Worm (Caenorhabditis elegans): ENCODE results near the gene F35H10.3.
A peak's percentile ranks its signal among the peaks of the same experiment; 100 is the strongest.

F35H10.3 gene

DNA sequence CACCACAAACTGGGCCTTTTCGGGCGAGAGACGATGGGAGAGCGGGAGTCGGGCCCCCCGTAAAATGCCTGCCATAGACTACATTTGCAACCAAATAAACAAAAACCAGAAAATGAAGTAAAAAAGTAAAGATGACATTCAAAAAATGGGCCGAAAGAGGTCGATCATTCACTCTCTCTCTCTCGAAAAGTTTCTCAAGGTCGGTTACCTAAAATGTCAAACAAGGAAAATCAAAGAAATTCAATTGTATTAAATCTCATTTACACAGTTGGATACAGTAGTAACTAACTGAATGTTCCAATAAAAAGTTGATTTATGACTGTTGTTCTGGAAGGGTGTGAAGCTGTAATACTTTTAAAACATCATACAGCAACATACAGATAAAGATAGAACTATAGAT is 7.0 kb upstream of the F35H10.3 start:
- no peak for TF ChIP-seq hlh-8 (tag; optimal IDR thresholded peaks at IDR 0.05)

DNA sequence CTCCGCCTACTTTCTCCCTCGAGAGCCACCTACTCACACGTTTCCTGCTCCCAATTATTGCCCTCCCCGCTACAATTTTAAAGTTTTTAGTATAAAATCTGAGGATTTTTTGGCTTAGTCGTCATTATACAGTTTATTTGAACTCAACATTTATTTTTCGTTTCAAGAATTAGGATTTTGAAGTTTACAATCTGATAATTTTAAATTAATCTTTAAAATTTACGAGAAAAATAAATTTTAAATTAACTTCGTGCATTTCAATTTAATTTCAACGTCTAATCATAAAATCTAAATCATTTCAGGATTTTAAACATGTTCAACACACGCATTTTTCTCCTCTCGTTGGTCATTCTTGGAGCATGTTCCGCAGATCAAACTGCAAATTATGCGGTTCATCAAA is 3.1 kb downstream of the F35H10.3 start, which contains the start of gene F35H10.2:
F35H10.2 (plus strand) TSS at position 301 of the 400 bp plus-strand sequence.
- TF ChIP-seq odd-2 (tag; optimal IDR thresholded peaks at IDR 0.05) (no peak), ceh-6 (GFP tag; optimal IDR thresholded peaks at IDR 0.05) (no peak), lim-6 (tag; optimal IDR thresholded peaks at IDR 0.05) (no peak), tbx-2 (tag; optimal IDR thresholded peaks at IDR 0.05) (no peak), hlh-15 (tag; optimal IDR thresholded peaks at IDR 0.05) (no peak), pqm-1 (tag; optimal IDR thresholded peaks at IDR 0.05) (no peak), ama-1 (optimal IDR thresholded peaks at IDR 0.05) (no peak), K09A11.1 (tag; optimal IDR thresholded peaks at IDR 0.05; ENCODE audit: insufficient read depth) (no peak), C38D4.7 (GFP tag; optimal IDR thresholded peaks at IDR 0.05) (no peak), pha-4 (tag; optimal IDR thresholded peaks at IDR 0.05) (no peak), hlh-30 (tag; optimal IDR thresholded peaks at IDR 0.05; ENCODE audit: insufficient read depth) (no peak), nfya-1 (tag; optimal IDR thresholded peaks at IDR 0.05) (no peak), ceh-34 (tag; optimal IDR thresholded peaks at IDR 0.05) (no peak), ceh-48 (tag; optimal IDR thresholded peaks at IDR 0.05) (no peak), F13H6.1 (tag; optimal IDR thresholded peaks at IDR 0.05) (no peak), T23F11.4 (GFP tag; optimal IDR thresholded peaks at IDR 0.05) (no peak), C08G9.2 (tag; optimal IDR thresholded peaks at IDR 0.05) (no peak), gmeb-2 (tag; optimal IDR thresholded peaks at IDR 0.05) (no peak)

DNA sequence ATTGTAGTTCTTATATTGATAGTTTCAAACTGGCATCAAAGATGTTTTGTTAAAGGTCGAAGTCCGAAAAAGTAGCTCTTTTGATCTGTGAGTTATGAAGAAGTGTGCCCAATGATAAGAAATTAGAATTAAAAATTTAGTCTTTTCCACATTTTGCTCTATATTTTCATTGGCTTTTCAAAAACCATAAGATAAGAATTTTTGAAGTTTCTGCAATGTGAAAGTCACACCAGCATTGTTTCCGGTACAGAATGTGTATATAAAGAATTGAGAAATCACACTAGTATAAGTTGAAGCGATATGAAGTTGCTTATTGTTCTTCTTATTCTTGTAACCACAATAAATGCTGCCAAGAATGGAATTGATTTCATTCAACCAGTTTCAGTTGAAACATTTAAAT is 6.8 kb downstream of the F35H10.3 start, which contains the start of gene lys-10:
lys-10 (plus strand) TSS at position 301 of the 400 bp plus-strand sequence.
- no peak for TF ChIP-seq zip-5 (tag; optimal IDR thresholded peaks at IDR 0.05)
- no peak for TF ChIP-seq ets-4 (tag; optimal IDR thresholded peaks at IDR 0.05)
- no peak for TF ChIP-seq ceh-31 (tag; optimal IDR thresholded peaks at IDR 0.05)
- TF ChIP-seq ahr-1 (tag; optimal IDR thresholded peaks at IDR 0.05): no peak
- no peak for TF ChIP-seq eyg-1 (tag; optimal IDR thresholded peaks at IDR 0.05)
- TF ChIP-seq ama-1 (optimal IDR thresholded peaks at IDR 0.05): no peak
- no peak for TF ChIP-seq Y22D7AL.16 (tag; optimal IDR thresholded peaks at IDR 0.05)
- TF ChIP-seq ceh-34 (tag; optimal IDR thresholded peaks at IDR 0.05): no peak
- no peak for TF ChIP-seq pha-4 (tag; optimal IDR thresholded peaks at IDR 0.05)
- no peak for TF ChIP-seq T23F11.4 (GFP tag; optimal IDR thresholded peaks at IDR 0.05)
- no peak for TF ChIP-seq K02D7.2 (tag; optimal IDR thresholded peaks at IDR 0.05)
- no peak for TF ChIP-seq C38D4.7 (GFP tag; optimal IDR thresholded peaks at IDR 0.05)
- no peak for TF ChIP-seq fkh-6 (tag; optimal IDR thresholded peaks at IDR 0.05)
- TF ChIP-seq ceh-22 (tag; optimal IDR thresholded peaks at IDR 0.05): no peak
- no peak for TF ChIP-seq ceh-9 (tag; optimal IDR thresholded peaks at IDR 0.05)
- no peak for TF ChIP-seq ttx-3 (tag; optimal IDR thresholded peaks at IDR 0.05)
- TF ChIP-seq lin-11 (tag; optimal IDR thresholded peaks at IDR 0.05): no peak

DNA sequence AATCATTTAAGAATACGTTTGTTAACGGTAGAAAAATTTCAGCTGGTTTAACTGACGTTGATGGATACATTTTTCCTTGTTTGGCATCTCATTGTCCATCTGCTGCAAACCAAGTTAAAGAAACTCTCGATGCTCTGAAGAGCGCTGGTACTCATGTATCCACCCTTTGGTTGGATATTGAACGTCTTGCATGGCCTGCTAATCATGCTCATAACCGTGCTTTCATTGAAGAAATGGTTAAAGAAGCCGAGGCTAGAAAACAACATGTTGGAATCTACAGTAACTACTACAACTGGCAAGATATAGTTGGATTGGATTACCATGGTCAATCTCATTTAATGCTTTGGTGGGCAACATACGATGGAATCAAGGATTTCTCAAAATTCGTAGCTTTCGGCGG is 7.3 kb downstream of the F35H10.3 start:
- TF ChIP-seq sox-4 (tag; optimal IDR thresholded peaks at IDR 0.05) (no peak), che-1 (tag; optimal IDR thresholded peaks at IDR 0.05) (no peak), pqm-1 (tag; optimal IDR thresholded peaks at IDR 0.05) (no peak), hlh-30 (tag; optimal IDR thresholded peaks at IDR 0.05; ENCODE audit: insufficient read depth) (no peak), pat-9 (tag; optimal IDR thresholded peaks at IDR 0.05) (no peak), syd-9 (tag; optimal IDR thresholded peaks at IDR 0.05) (no peak)

DNA sequence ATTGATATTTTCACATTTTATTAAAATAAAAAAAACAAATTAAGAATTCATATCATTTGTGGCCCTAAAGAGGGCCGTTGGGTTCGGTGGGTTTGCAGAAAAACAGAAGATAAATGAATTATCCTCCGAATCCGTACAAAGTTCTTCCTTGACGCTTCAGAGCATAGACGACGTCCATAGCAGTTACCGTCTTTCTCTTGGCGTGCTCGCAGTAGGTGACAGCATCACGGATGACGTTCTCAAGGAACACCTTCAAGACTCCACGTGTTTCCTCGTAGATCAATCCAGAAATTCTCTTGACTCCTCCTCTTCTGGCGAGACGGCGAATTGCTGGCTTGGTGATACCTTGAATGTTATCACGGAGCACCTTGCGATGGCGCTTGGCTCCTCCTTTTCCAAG is 7.8 kb downstream of the F35H10.3 start:
- TF ChIP-seq pha-2 (tag; optimal IDR thresholded peaks at IDR 0.05) (no peak), ceh-45 (GFP tag; IDR thresholded peaks at IDR 0.05) (no peak), ama-1 (optimal IDR thresholded peaks at IDR 0.05) (peak; percentile 35)

All from whole organism, late embryonic.